Fruit fly (Drosophila melanogaster) whole organism, prepupa: ENCODE results near the gene Hibch.

Experiments used
- CG10631 ChIP-seq: fragments of 200-800 bp; sonication (Bioruptor generic); optimal IDR thresholded peaks from 2 replicates; lab custom pipeline; 2016; ENCODE audit warnings: missing biosample characterization, missing genetic modification characterization
- Hr39 ChIP-seq: fragments of 200-800 bp; sonication (Bioruptor generic); optimal IDR thresholded peaks from 2 replicates; lab custom pipeline; 2016; ENCODE audit warnings: missing biosample characterization, missing genetic modification characterization
- fkh ChIP-seq: fragments of 200-800 bp; sonication (Bioruptor generic); optimal IDR thresholded peaks from 3 replicates; lab custom pipeline; 2017; ENCODE audit warnings: missing biosample characterization, mild to moderate bottlenecking, missing genetic modification characterization, moderate library complexity
- pdm3 ChIP-seq: fragments of 200-800 bp; sonication (Bioruptor generic); optimal IDR thresholded peaks from 3 replicates; lab custom pipeline; 2016; ENCODE audit warnings: missing biosample characterization, missing genetic modification characterization

DNA sequence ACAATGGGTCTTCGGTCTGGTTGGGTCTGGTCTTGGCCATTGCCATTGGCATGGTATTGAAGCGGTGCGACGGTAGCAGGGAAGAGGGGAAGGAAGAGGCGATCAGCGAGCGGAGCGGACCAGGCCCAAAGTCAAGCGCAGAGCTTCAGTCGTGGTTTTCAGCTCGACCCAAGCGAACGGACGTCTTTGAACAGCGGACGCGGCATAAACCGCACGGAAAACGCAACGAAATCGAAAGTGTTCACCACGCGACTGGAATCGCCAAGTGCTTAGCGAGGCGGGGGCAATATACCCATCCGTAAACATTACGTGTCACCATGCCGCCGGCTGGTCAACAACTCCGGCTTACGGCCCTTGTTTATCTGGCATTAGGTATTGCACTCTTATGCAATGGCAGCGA lies 40.7 kb upstream of the Hibch start, which contains the start of gene CG14866:
- TF ChIP-seq fkh (GFP tag; lab: Kevin White, UChicago) (no peak), CG10631 (GFP tag; lab: Kevin White, UChicago) (no peak), Hr39 (GFP tag; lab: Kevin White, UChicago) (no peak), pdm3 (no peak)
